In genomic region chrX:16967813-16968212, ce11 we compare ENCODE assay signal across 3 worm cellular contexts.
TF ChIP-seq lines count a peak whose summit lies in the region.

No protein-coding gene starts in this region.

TF ChIP-seq in whole organism, L4 larva, 104 proteins besides CTCF, POLR2A, EP300 and RAD21:
- TF ChIP-seq set-16 (GFP tag; IDR thresholded peaks at IDR 0.05; lab: Robert Waterston, UW), result peak; percentile 67
- TF ChIP-seq hlh-30 (tag; optimal IDR thresholded peaks at IDR 0.05; lab: Kevin White, UChicago; ENCODE audit: insufficient read depth), result no peak
TF ChIP-seq in whole organism, L4 larva: peak in this region for 1.

TF ChIP-seq in whole organism, mixed stage, embryonic, 35 proteins besides CTCF, POLR2A, EP300 and RAD21:
- no peak for TF ChIP-seq hlh-1 (tag; optimal IDR thresholded peaks at IDR 0.05; lab: Kevin White, UChicago)
- TF ChIP-seq ceh-83 (GFP tag; optimal IDR thresholded peaks at IDR 0.05; lab: Kevin White, UChicago), result peak; percentile 34

TF ChIP-seq in whole organism, young adult, 124 proteins besides CTCF, POLR2A, EP300 and RAD21:
- TF ChIP-seq ekl-4 (GFP tag; IDR thresholded peaks at IDR 0.05; lab: Robert Waterston, UW) (0 out of 2 replicates have a peak, but pooled peaks have one; percentile 35), ztf-28 (GFP tag; IDR thresholded peaks at IDR 0.05; lab: Robert Waterston, UW) (no peak), ceh-40 (GFP tag; IDR thresholded peaks at IDR 0.05; lab: Robert Waterston, UW) (no peak), ceh-79 (tag; optimal IDR thresholded peaks at IDR 0.05; lab: Kevin White, UChicago) (no peak), zfh-2 (GFP tag; conservative IDR thresholded peaks at IDR 0.05; lab: Robert Waterston, UW) (peak; percentile 73), snpc-3.4 (tag; optimal IDR thresholded peaks at IDR 0.05; lab: Kevin White, UChicago) (no peak)
